Fruit fly (Drosophila melanogaster) whole organism, embryonic: ENCODE measurements around the gene CG3119.
A peak's percentile ranks its signal among the peaks of the same experiment; 100 is the strongest.

Experiments used
- ATbp ChIP-seq: fragments of 200-800 bp; sonication (Bioruptor generic); optimal IDR thresholded peaks from 2 replicates; lab custom pipeline; 2017; ENCODE audit warnings: missing biosample characterization, mild to moderate bottlenecking, missing genetic modification characterization, missing genetic modification reagents
- Aef1 ChIP-seq: fragments of 200-800 bp; sonication (Bioruptor generic); IDR thresholded peaks from 3 replicates; pipeline ENCODE4 v1.3.6; 2022; ENCODE audit warnings: missing biosample characterization, missing genetic modification characterization
- Asciz ChIP-seq: fragments of 200-800 bp; sonication (Bioruptor generic); optimal IDR thresholded peaks from 2 replicates; lab custom pipeline; 2017; ENCODE audit warnings: missing biosample characterization, mild to moderate bottlenecking, missing genetic modification characterization, missing genetic modification reagents
- Atf6 ChIP-seq: fragments of 200-800 bp; sonication (Bioruptor generic); IDR thresholded peaks from 2 replicates; pipeline ENCODE4 v1.3.6; 2022; ENCODE audit warnings: missing biosample characterization, missing genetic modification characterization
- CG10267 ChIP-seq: fragments of 200-800 bp; sonication (Bioruptor generic); optimal IDR thresholded peaks from 2 replicates; lab custom pipeline; 2018; ENCODE audit warnings: missing biosample characterization, mild to moderate bottlenecking, missing genetic modification characterization, moderate library complexity
- CG11093 ChIP-seq: fragments of 200-800 bp; sonication (Bioruptor generic); IDR thresholded peaks from 3 replicates; pipeline ENCODE4 v1.3.6; 2022; ENCODE audit warnings: missing biosample characterization, missing genetic modification characterization
- CG1233 ChIP-seq: fragments of 200-800 bp; sonication (Bioruptor generic); optimal IDR thresholded peaks from 4 replicates; lab custom pipeline; 2018; ENCODE audit warnings: missing biosample characterization, mild to moderate bottlenecking, missing genetic modification characterization
- CG12659 ChIP-seq: fragments of 200-800 bp; sonication (Bioruptor generic); optimal IDR thresholded peaks from 3 replicates; lab custom pipeline; 2017; ENCODE audit warnings: mild to moderate bottlenecking, missing biosample characterization, missing genetic modification reagents, missing genetic modification characterization
- CG12769 ChIP-seq: fragments of 200-800 bp; sonication (Bioruptor generic); optimal IDR thresholded peaks from 2 replicates; lab custom pipeline; 2019; ENCODE audit warnings: missing biosample characterization, mild to moderate bottlenecking, missing genetic modification characterization, moderate library complexity
- CG15269 ChIP-seq: fragments of 200-800 bp; sonication (Bioruptor generic); optimal IDR thresholded peaks from 2 replicates; lab custom pipeline; 2018; ENCODE audit warnings: missing biosample characterization, mild to moderate bottlenecking, missing genetic modification characterization, moderate library complexity
- CG15601 ChIP-seq: fragments of 200-800 bp; sonication (Bioruptor generic); optimal IDR thresholded peaks from 3 replicates; lab custom pipeline; 2019; ENCODE audit warnings: missing biosample characterization, mild to moderate bottlenecking, missing genetic modification characterization, moderate library complexity
- CG1603 ChIP-seq: fragments of 200-800 bp; sonication (Bioruptor generic); optimal IDR thresholded peaks from 2 replicates; lab custom pipeline; 2019; ENCODE audit warnings: missing biosample characterization, mild to moderate bottlenecking, missing genetic modification characterization, moderate library complexity
- CG16863 ChIP-seq: fragments of 200-800 bp; sonication (Bioruptor generic); optimal IDR thresholded peaks from 3 replicates; lab custom pipeline; 2016; ENCODE audit warnings: missing biosample characterization, missing genetic modification characterization
- CG17385 ChIP-seq: fragments of 200-800 bp; sonication (Bioruptor generic); optimal IDR thresholded peaks from 3 replicates; lab custom pipeline; 2018; ENCODE audit warnings: missing biosample characterization, mild to moderate bottlenecking, missing genetic modification characterization
- CG17829 ChIP-seq: fragments of 200-800 bp; optimal IDR thresholded peaks from 2 replicates; lab custom pipeline; 2019; ENCODE audit warnings: missing biosample characterization, mild to moderate bottlenecking, missing genetic modification characterization, moderate library complexity
- CG17912 ChIP-seq: fragments of 200-800 bp; sonication (Bioruptor generic); optimal IDR thresholded peaks from 2 replicates; lab custom pipeline; 2018; ENCODE audit warnings: missing biosample characterization, mild to moderate bottlenecking, missing genetic modification characterization
- CG43689 ChIP-seq: fragments of 200-800 bp; sonication (Bioruptor generic); IDR thresholded peaks from 2 replicates; pipeline ENCODE4 v1.3.6; 2022; ENCODE audit warnings: missing biosample characterization, missing genetic modification characterization
- CG6813 ChIP-seq: fragments of 200-800 bp; sonication (Bioruptor generic); optimal IDR thresholded peaks from 2 replicates; lab custom pipeline; 2017; ENCODE audit warnings: missing biosample characterization, missing genetic modification characterization, mild to moderate bottlenecking, moderate library complexity, missing genetic modification reagents
- CG7745 ChIP-seq: fragments of 200-800 bp; sonication (Bioruptor generic); optimal IDR thresholded peaks from 2 replicates; lab custom pipeline; 2018; ENCODE audit warnings: missing biosample characterization, mild to moderate bottlenecking, missing genetic modification characterization, moderate library complexity
- CG9437 ChIP-seq: fragments of 200-800 bp; sonication (Bioruptor generic); optimal IDR thresholded peaks from 2 replicates; lab custom pipeline; 2018; ENCODE audit warnings: missing biosample characterization, mild to moderate bottlenecking, missing genetic modification characterization
- CG9797 ChIP-seq: fragments of 200-800 bp; sonication (Bioruptor generic); optimal IDR thresholded peaks from 3 replicates; lab custom pipeline; 2018; ENCODE audit warnings: missing biosample characterization, mild to moderate bottlenecking, missing genetic modification characterization
- CG9876 ChIP-seq: fragments of 200-800 bp; sonication (Bioruptor generic); optimal IDR thresholded peaks from 2 replicates; lab custom pipeline; 2016; ENCODE audit warnings: missing biosample characterization, missing genetic modification characterization
- CoRest ChIP-seq: fragments of 200-800 bp; sonication (Bioruptor generic); optimal IDR thresholded peaks from 3 replicates; lab custom pipeline; 2018; ENCODE audit warnings: missing biosample characterization, mild to moderate bottlenecking, missing genetic modification characterization, moderate library complexity
- Dip2 ChIP-seq: fragments of 200-800 bp; sonication (Bioruptor generic); IDR thresholded peaks from 2 replicates; pipeline ENCODE4 v1.3.6; 2022; ENCODE audit warnings: missing biosample characterization, missing genetic modification characterization
- E2f2 ChIP-seq: fragments of 200-800 bp; sonication (Bioruptor generic); IDR thresholded peaks from 2 replicates; pipeline ENCODE4 v1.3.6; 2022; ENCODE audit warnings: missing biosample characterization, missing genetic modification characterization
- Hr3 ChIP-seq: fragments of 200-800 bp; sonication (Bioruptor generic); optimal IDR thresholded peaks from 3 replicates; lab custom pipeline; 2016; ENCODE audit warnings: missing biosample characterization, missing genetic modification characterization
- Hr39 ChIP-seq: fragments of >200 bp; optimal IDR thresholded peaks from 2 replicates; lab custom pipeline; 2017
- Jarid2 ChIP-seq: fragments of 200-800 bp; sonication (Bioruptor generic); optimal IDR thresholded peaks from 3 replicates; lab custom pipeline; 2017; ENCODE audit warnings: mild to moderate bottlenecking, missing biosample characterization, missing genetic modification reagents, missing genetic modification characterization
- Mes4 ChIP-seq: fragments of 200-800 bp; sonication (Bioruptor generic); optimal IDR thresholded peaks from 2 replicates; lab custom pipeline; 2016; ENCODE audit warnings: missing biosample characterization, missing genetic modification characterization
- Nf-YA ChIP-seq: fragments of 200-800 bp; sonication (Bioruptor generic); IDR thresholded peaks from 2 replicates; pipeline ENCODE4 v1.3.6; 2022; ENCODE audit warnings: missing biosample characterization, missing genetic modification characterization
- Trl ChIP-seq, 3 experiments: fragments of >200 bp in 2 of 3; fragments of 200-800 bp in 1 of 3; sonication (Bioruptor generic) in 1 of 3; optimal IDR thresholded peaks; 2 replicates in 1 of 3; 3 replicates in 2 of 3; lab custom pipeline; 2016 to 2017; ENCODE audit warnings: missing biosample characterization in 1 of 3, missing genetic modification characterization in 1 of 3
- bab2 ChIP-seq: fragments of 200-800 bp; sonication (Bioruptor generic); optimal IDR thresholded peaks from 2 replicates; lab custom pipeline; 2016; ENCODE audit warnings: missing biosample characterization, missing genetic modification characterization
- chm ChIP-seq: fragments of 200-800 bp; sonication (Bioruptor generic); IDR thresholded peaks from 2 replicates; pipeline ENCODE4 v1.3.6; 2022; ENCODE audit warnings: missing biosample characterization, missing genetic modification characterization
- ci ChIP-seq: fragments of 200-800 bp; sonication (Bioruptor generic); IDR thresholded peaks from 3 replicates; pipeline ENCODE4 v1.3.6; 2022; ENCODE audit warnings: missing biosample characterization, missing genetic modification characterization
- crol ChIP-seq: fragments of 200-800 bp; sonication (Bioruptor generic); IDR thresholded peaks from 2 replicates; pipeline ENCODE4 v1.3.6; 2022; ENCODE audit warnings: missing biosample characterization, missing genetic modification characterization
- dmrt99B ChIP-seq: fragments of 200-800 bp; sonication (Bioruptor generic); optimal IDR thresholded peaks from 2 replicates; lab custom pipeline; 2018; ENCODE audit warnings: missing biosample characterization, mild to moderate bottlenecking, missing genetic modification characterization, moderate library complexity
- fd102C ChIP-seq: fragments of 200-800 bp; sonication (Bioruptor generic); optimal IDR thresholded peaks from 2 replicates; lab custom pipeline; 2018; ENCODE audit warnings: missing biosample characterization, mild to moderate bottlenecking, missing genetic modification characterization, moderate library complexity
- gsb-n ChIP-seq: fragments of 200-800 bp; sonication (Bioruptor generic); optimal IDR thresholded peaks from 3 replicates; lab custom pipeline; 2018; ENCODE audit warnings: missing biosample characterization, mild to moderate bottlenecking, missing genetic modification characterization
- jigr1 ChIP-seq: fragments of 200-800 bp; sonication (Bioruptor generic); IDR thresholded peaks from 3 replicates; pipeline ENCODE4 v1.3.6; 2022; ENCODE audit warnings: missing biosample characterization, missing genetic modification characterization
- jumu ChIP-seq: fragments of 200-800 bp; sonication (Bioruptor generic); optimal IDR thresholded peaks from 3 replicates; lab custom pipeline; 2016; ENCODE audit warnings: missing biosample characterization, missing genetic modification characterization
- mld ChIP-seq: fragments of 200-800 bp; sonication (Bioruptor generic); IDR thresholded peaks from 3 replicates; pipeline ENCODE4 v1.3.6; 2022; ENCODE audit warnings: missing biosample characterization, missing genetic modification characterization; ENCODE audit not compliant: partially characterized antibody
- nau ChIP-seq: fragments of 200-800 bp; sonication (Bioruptor generic); optimal IDR thresholded peaks from 3 replicates; lab custom pipeline; 2017; ENCODE audit warnings: missing biosample characterization, mild to moderate bottlenecking, missing genetic modification characterization, missing genetic modification reagents
- nerfin-1 ChIP-seq: fragments of 200-800 bp; sonication (Bioruptor generic); optimal IDR thresholded peaks from 3 replicates; lab custom pipeline; 2019; ENCODE audit warnings: missing biosample characterization, mild to moderate bottlenecking, missing genetic modification characterization, moderate library complexity
- nom ChIP-seq: fragments of 200-800 bp; sonication (Bioruptor generic); optimal IDR thresholded peaks from 2 replicates; lab custom pipeline; 2017; ENCODE audit warnings: missing biosample characterization, missing genetic modification characterization, mild to moderate bottlenecking, moderate library complexity, missing genetic modification reagents
- org-1 ChIP-seq: fragments of 200-800 bp; sonication (Bioruptor generic); optimal IDR thresholded peaks from 2 replicates; lab custom pipeline; 2017; ENCODE audit warnings: missing biosample characterization, missing genetic modification characterization
- peb ChIP-seq: fragments of 200-800 bp; sonication (Bioruptor generic); IDR thresholded peaks from 2 replicates; pipeline ENCODE4 v1.3.6; 2022; ENCODE audit warnings: missing biosample characterization, missing genetic modification characterization
- sd ChIP-seq: fragments of 200-800 bp; sonication (Bioruptor generic); optimal IDR thresholded peaks from 3 replicates; lab custom pipeline; 2018; ENCODE audit warnings: missing biosample characterization, mild to moderate bottlenecking, missing genetic modification characterization, moderate library complexity
- sna ChIP-seq: fragments of 200-800 bp; sonication (Bioruptor generic); IDR thresholded peaks from 2 replicates; pipeline ENCODE4 v1.3.6; 2022; ENCODE audit warnings: missing biosample characterization, missing genetic modification characterization; ENCODE audit not compliant: partially characterized antibody

Gene CG3119

DNA sequence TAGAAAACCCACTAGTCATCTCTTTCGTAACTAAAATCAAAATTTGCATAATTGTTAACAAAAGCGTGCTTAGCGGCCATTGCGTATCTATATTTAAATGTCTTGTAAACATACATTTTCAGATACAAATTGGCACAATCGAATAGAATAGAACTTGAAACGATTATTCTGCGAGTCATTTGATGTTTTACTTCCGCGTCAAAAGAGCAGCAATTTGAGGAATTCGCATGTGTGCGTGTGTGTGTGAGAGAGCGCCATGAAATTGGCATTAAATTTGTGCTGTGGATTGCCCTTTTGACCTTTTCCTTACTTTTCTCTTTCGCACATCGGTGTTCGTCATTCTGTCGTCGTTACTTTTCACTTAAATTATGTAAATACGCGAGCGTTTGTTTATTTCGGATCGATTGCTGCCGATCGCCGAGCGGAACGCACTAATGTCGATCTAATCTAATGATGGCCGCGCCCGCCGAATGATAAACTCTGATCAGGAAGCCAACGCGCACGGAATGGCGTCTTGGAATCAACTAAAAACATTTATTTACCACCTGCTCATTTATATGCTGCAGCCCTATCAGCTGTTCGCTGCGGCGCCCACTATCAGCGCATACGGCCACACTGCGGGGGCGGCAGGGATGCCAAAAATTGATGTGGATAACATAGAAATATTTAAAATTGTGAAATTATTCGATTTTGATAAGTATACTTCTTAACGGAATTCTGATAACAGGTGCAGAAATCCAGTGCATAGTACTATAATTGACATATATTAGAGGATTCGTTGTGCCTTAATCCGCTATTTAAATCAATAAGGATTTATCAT, 47.3 kb upstream of the CG3119 start (continued):
- peak; percentile 1 for TF ChIP-seq CG9876 (GFP tag; lab: Kevin White, UChicago)
- no peak for TF ChIP-seq CG10267 (tag; lab: Kevin White, UChicago)
- peak; percentile 75 for TF ChIP-seq CG12769 (tag; lab: Kevin White, UChicago)
- TF ChIP-seq E2f2, result peak; percentile 77
- no peak for TF ChIP-seq jigr1 (GFP tag; lab: Robert Waterston, UW)
- TF ChIP-seq Hr3 (GFP tag; lab: Kevin White, UChicago), result no peak
- no peak for TF ChIP-seq jumu (GFP tag; lab: Kevin White, UChicago)
- TF ChIP-seq CG1233 (GFP tag; lab: Kevin White, UChicago), result no peak
- TF ChIP-seq ci (GFP tag; lab: Robert Waterston, UW), result peak; percentile 86
- TF ChIP-seq fd102C (GFP tag; lab: Kevin White, UChicago), result peak; percentile 15
- no peak for TF ChIP-seq Asciz (GFP tag; lab: Kevin White, UChicago)
- peak; percentile 53 for TF ChIP-seq nerfin-1 (tag; lab: Kevin White, UChicago)
- peak in 1 of 2 experiments; percentile 50 for TF ChIP-seq Trl (optimal IDR thresholded peaks at IDR 0.05; lab: Kevin White, UChicago)
- TF ChIP-seq Trl (GFP tag; optimal IDR thresholded peaks at IDR 0.05; lab: Kevin White, UChicago), result peak; percentile 11
- TF ChIP-seq dmrt99B (tag; lab: Kevin White, UChicago), result no peak
- TF ChIP-seq Dip2 (GFP tag; lab: Robert Waterston, UW), result no peak
- 0 out of 2 replicates have a peak, but pooled peaks have one; percentile 21 for TF ChIP-seq Nf-YA (GFP tag; lab: Robert Waterston, UW)
- no peak for TF ChIP-seq bab2 (GFP tag; lab: Kevin White, UChicago)
- TF ChIP-seq CG17829, result peak; percentile 40
- no peak for TF ChIP-seq CG16863 (GFP tag; lab: Kevin White, UChicago)
- TF ChIP-seq Atf6 (GFP tag; lab: Robert Waterston, UW), result peak; percentile 31
- TF ChIP-seq ATbp (GFP tag; lab: Kevin White, UChicago), result peak; percentile 14
- no peak for TF ChIP-seq CG9437 (GFP tag; lab: Kevin White, UChicago)
- peak; percentile 89 for TF ChIP-seq CG1603 (tag; lab: Kevin White, UChicago)
- no peak for TF ChIP-seq CG7745 (tag; lab: Kevin White, UChicago)
- TF ChIP-seq Mes4 (GFP tag; lab: Kevin White, UChicago), result peak; percentile 45
- 0 out of 2 replicates have a peak, but pooled peaks have one; percentile 34 for TF ChIP-seq sna (GFP tag; lab: Robert Waterston, UW)
- no peak for TF ChIP-seq CG11093 (GFP tag; lab: Robert Waterston, UW)
- TF ChIP-seq nau, result peak; percentile 43
- peak; percentile 73 for TF ChIP-seq CG6813
- TF ChIP-seq Jarid2 (GFP tag; lab: Kevin White, UChicago), result peak; percentile 93
- no peak for TF ChIP-seq CG43689 (GFP tag; lab: Robert Waterston, UW)
- TF ChIP-seq CG17385 (GFP tag; lab: Kevin White, UChicago), result peak; percentile 32
- peak; percentile 39 for TF ChIP-seq CG15601
- TF ChIP-seq CG12659 (GFP tag; lab: Kevin White, UChicago), result peak; percentile 84
- TF ChIP-seq nom (GFP tag; lab: Kevin White, UChicago), result peak; percentile 54
- no peak for TF ChIP-seq gsb-n (tag; lab: Kevin White, UChicago)
- peak; percentile 48; the same call in 1 of the 2 replicates for TF ChIP-seq crol (GFP tag; lab: Robert Waterston, UW)
- TF ChIP-seq chm (GFP tag; lab: Robert Waterston, UW), result peak; percentile 83
- TF ChIP-seq Hr39, result no peak
- peak; percentile 52; the same call in 1 of the 3 replicates for TF ChIP-seq mld (GFP tag; lab: Robert Waterston, UW)
- TF ChIP-seq CoRest (tag; lab: Kevin White, UChicago), result peak; percentile 41
- TF ChIP-seq CG17912 (GFP tag; lab: Kevin White, UChicago), result peak; percentile 39
- TF ChIP-seq sd, result peak; percentile 92
- peak; percentile 57 for TF ChIP-seq CG15269 (tag; lab: Kevin White, UChicago)
- peak; percentile 95 for TF ChIP-seq CG9797
- TF ChIP-seq org-1 (GFP tag; lab: Kevin White, UChicago), result peak; percentile 2
- no peak for TF ChIP-seq peb (GFP tag; lab: Robert Waterston, UW)
- 0 out of 3 replicates have a peak, but pooled peaks have one; percentile 19 for TF ChIP-seq Aef1 (GFP tag; lab: Robert Waterston, UW)
